Fruit fly (Drosophila melanogaster) whole organism, adult: ENCODE data around the gene Best4.

Experiments used
- CG11617 ChIP-seq: fragments of 200-800 bp; sonication (Bioruptor generic); optimal IDR thresholded peaks from 2 replicates; lab custom pipeline; 2017; ENCODE audit warnings: mild to moderate bottlenecking, missing biosample characterization, missing genetic modification reagents, missing genetic modification characterization
- CG12768 ChIP-seq: fragments of 200-800 bp; sonication (Bioruptor generic); optimal IDR thresholded peaks from 2 replicates; lab custom pipeline; 2017; ENCODE audit warnings: missing biosample characterization, missing genetic modification characterization, mild to moderate bottlenecking, moderate library complexity, missing genetic modification reagents
- CG14711 ChIP-seq: fragments of 200-800 bp; sonication (Bioruptor generic); optimal IDR thresholded peaks from 2 replicates; lab custom pipeline; 2018; ENCODE audit warnings: missing biosample characterization, mild to moderate bottlenecking, missing genetic modification characterization, moderate library complexity
- CG1620 ChIP-seq: fragments of 200-800 bp; sonication (Bioruptor generic); optimal IDR thresholded peaks from 2 replicates; lab custom pipeline; 2016; ENCODE audit warnings: missing biosample characterization, missing genetic modification characterization
- CG33017 ChIP-seq: fragments of 200-800 bp; sonication (Bioruptor generic); optimal IDR thresholded peaks from 2 replicates; lab custom pipeline; 2018; ENCODE audit warnings: missing biosample characterization, mild to moderate bottlenecking, missing genetic modification characterization, moderate library complexity
- CG5204 ChIP-seq: fragments of 200-800 bp; sonication (Bioruptor generic); optimal IDR thresholded peaks from 2 replicates; lab custom pipeline; 2016; ENCODE audit warnings: missing biosample characterization, missing genetic modification characterization
- CG7045 ChIP-seq: fragments of 200-800 bp; sonication (Bioruptor generic); optimal IDR thresholded peaks from 2 replicates; lab custom pipeline; 2017; ENCODE audit warnings: missing biosample characterization, mild to moderate bottlenecking, missing genetic modification characterization
- CG7101 ChIP-seq: fragments of 200-800 bp; sonication (Bioruptor generic); optimal IDR thresholded peaks from 2 replicates; lab custom pipeline; 2018; ENCODE audit warnings: missing biosample characterization, mild to moderate bottlenecking, missing genetic modification characterization, moderate library complexity
- Clk ChIP-seq: fragments of 200-800 bp; sonication (Bioruptor generic); optimal IDR thresholded peaks from 2 replicates; lab custom pipeline; 2017; ENCODE audit warnings: missing biosample characterization, missing genetic modification characterization
- Crg-1 ChIP-seq: fragments of 200-800 bp; sonication (Bioruptor generic); optimal IDR thresholded peaks from 2 replicates; lab custom pipeline; 2016; ENCODE audit warnings: missing biosample characterization, missing genetic modification characterization
- Hr96 ChIP-seq: fragments of 200-800 bp; sonication (Bioruptor generic); optimal IDR thresholded peaks from 2 replicates; lab custom pipeline; 2016; ENCODE audit warnings: missing biosample characterization, missing genetic modification characterization
- Mnt ChIP-seq: fragments of 200-800 bp; sonication (Bioruptor generic); optimal IDR thresholded peaks from 2 replicates; lab custom pipeline; 2016; ENCODE audit warnings: missing biosample characterization, mild to moderate bottlenecking, missing genetic modification characterization
- bab1 ChIP-seq: fragments of 200-800 bp; sonication (Bioruptor generic); optimal IDR thresholded peaks from 3 replicates; lab custom pipeline; 2019; ENCODE audit warnings: missing biosample characterization, mild to moderate bottlenecking, missing genetic modification characterization, moderate library complexity
- cic ChIP-seq: fragments of 200-800 bp; sonication (Bioruptor generic); optimal IDR thresholded peaks from 2 replicates; lab custom pipeline; 2017; ENCODE audit warnings: missing biosample characterization, mild to moderate bottlenecking, missing genetic modification characterization, moderate library complexity
- cnc ChIP-seq, 2 experiments: fragments of >200 bp; optimal IDR thresholded peaks; 2 replicates each; lab custom pipeline; 2017
- kay ChIP-seq: fragments of 200-800 bp; sonication (Bioruptor generic); peaks from one replicate; lab custom pipeline; 2016; ENCODE audit warnings: missing biosample characterization, missing genetic modification characterization, borderline replicate concordance
- ovo ChIP-seq: fragments of 200-800 bp; sonication (Bioruptor generic); optimal IDR thresholded peaks from 2 replicates; lab custom pipeline; 2016; ENCODE audit warnings: missing biosample characterization, missing genetic modification characterization
- pad ChIP-seq: fragments of 200-800 bp; sonication (Bioruptor generic); optimal IDR thresholded peaks from 3 replicates; lab custom pipeline; 2017; ENCODE audit warnings: missing biosample characterization, missing genetic modification characterization, mild to moderate bottlenecking, moderate library complexity, missing genetic modification reagents
- tj ChIP-seq: fragments of 200-800 bp; sonication (Bioruptor generic); optimal IDR thresholded peaks from 3 replicates; lab custom pipeline; 2017; ENCODE audit warnings: missing biosample characterization, mild to moderate bottlenecking, missing genetic modification characterization, moderate library complexity
- toe ChIP-seq: fragments of 200-800 bp; sonication (Bioruptor generic); optimal IDR thresholded peaks from 2 replicates; lab custom pipeline; 2016; ENCODE audit warnings: missing biosample characterization, missing genetic modification characterization

The Best4 gene

dm6 chr3L:15257154-15257553 is 41.6 kb upstream of the Best4 start:
- TF ChIP-seq kay (no peak), cnc (optimal IDR thresholded peaks at IDR 0.05; lab: Kevin White, UChicago) (no peak), CG7045 (GFP tag; lab: Kevin White, UChicago) (no peak), pad (no peak), CG5204 (GFP tag; lab: Kevin White, UChicago) (no peak), CG14711 (tag; lab: Kevin White, UChicago) (no peak), cic (GFP tag; lab: Kevin White, UChicago) (no peak), CG11617 (no peak), Crg-1 (GFP tag; lab: Kevin White, UChicago) (no peak), CG33017 (tag; lab: Kevin White, UChicago) (no peak), toe (no peak), CG12768 (GFP tag; lab: Kevin White, UChicago) (no peak), Mnt (GFP tag; lab: Kevin White, UChicago) (no peak), tj (GFP tag; lab: Kevin White, UChicago) (no peak), Hr96 (GFP tag; lab: Kevin White, UChicago) (no peak)

- TF ChIP-seq CG7101 (tag; lab: Kevin White, UChicago) (no peak), Crg-1 (GFP tag; lab: Kevin White, UChicago) (no peak), CG11617 (no peak), bab1 (GFP tag; lab: Kevin White, UChicago) (no peak), toe (no peak), kay (no peak), pad (no peak), CG1620 (GFP tag; lab: Kevin White, UChicago) (no peak), cic (GFP tag; lab: Kevin White, UChicago) (no peak), ovo (GFP tag; lab: Kevin White, UChicago) (no peak), Clk (GFP tag; lab: Kevin White, UChicago) (no peak), cnc (optimal IDR thresholded peaks at IDR 0.05; lab: Kevin White, UChicago) (no peak), CG7045 (GFP tag; lab: Kevin White, UChicago) (no peak)
These were observed 40.4 kb upstream of the Best4 start for dm6 chr3L:15258357-15258756.

dm6 chr3L:15260593-15260992 is 38.2 kb upstream of the Best4 start:
- no peak for TF ChIP-seq CG12768 (GFP tag; lab: Kevin White, UChicago)
- TF ChIP-seq CG7101 (tag; lab: Kevin White, UChicago) = no peak
- TF ChIP-seq Hr96 (GFP tag; lab: Kevin White, UChicago) = no peak
- TF ChIP-seq ovo (GFP tag; lab: Kevin White, UChicago) = no peak
- TF ChIP-seq tj (GFP tag; lab: Kevin White, UChicago) = no peak
- no peak for TF ChIP-seq CG33017 (tag; lab: Kevin White, UChicago)
- no peak for TF ChIP-seq Mnt (GFP tag; lab: Kevin White, UChicago)
- no peak for TF ChIP-seq CG11617
- no peak for TF ChIP-seq kay
- TF ChIP-seq CG5204 (GFP tag; lab: Kevin White, UChicago) = no peak
- TF ChIP-seq pad = no peak
- no peak for TF ChIP-seq toe
- TF ChIP-seq cic (GFP tag; lab: Kevin White, UChicago) = no peak
- no peak for TF ChIP-seq Clk (GFP tag; lab: Kevin White, UChicago)
- TF ChIP-seq Crg-1 (GFP tag; lab: Kevin White, UChicago) = no peak
- TF ChIP-seq CG1620 (GFP tag; lab: Kevin White, UChicago) = no peak
- no peak for TF ChIP-seq bab1 (GFP tag; lab: Kevin White, UChicago)

dm6 chr3L:15261067-15261506 is 37.7 kb upstream of the Best4 start:
- TF ChIP-seq CG14711 (tag; lab: Kevin White, UChicago) (no peak), bab1 (GFP tag; lab: Kevin White, UChicago) (no peak), kay (no peak), Mnt (GFP tag; lab: Kevin White, UChicago) (no peak), CG7045 (GFP tag; lab: Kevin White, UChicago) (no peak), ovo (GFP tag; lab: Kevin White, UChicago) (no peak), CG5204 (GFP tag; lab: Kevin White, UChicago) (no peak), CG1620 (GFP tag; lab: Kevin White, UChicago) (no peak), toe (no peak), pad (no peak), CG33017 (tag; lab: Kevin White, UChicago) (no peak), CG12768 (GFP tag; lab: Kevin White, UChicago) (no peak), cic (GFP tag; lab: Kevin White, UChicago) (no peak), CG7101 (tag; lab: Kevin White, UChicago) (no peak), Clk (GFP tag; lab: Kevin White, UChicago) (no peak), cnc (optimal IDR thresholded peaks at IDR 0.05; lab: Kevin White, UChicago) (no peak), Crg-1 (GFP tag; lab: Kevin White, UChicago) (no peak)

dm6 chr3L:15262050-15262449 is 36.7 kb upstream of the Best4 start:
- TF ChIP-seq pad = no peak
- no peak for TF ChIP-seq Clk (GFP tag; lab: Kevin White, UChicago)
- no peak for TF ChIP-seq Mnt (GFP tag; lab: Kevin White, UChicago)
- no peak for TF ChIP-seq CG14711 (tag; lab: Kevin White, UChicago)
- TF ChIP-seq CG5204 (GFP tag; lab: Kevin White, UChicago) = no peak
- TF ChIP-seq cnc (optimal IDR thresholded peaks at IDR 0.05; lab: Kevin White, UChicago) = no peak
- no peak for TF ChIP-seq CG11617

- no peak for TF ChIP-seq pad
- TF ChIP-seq tj (GFP tag; lab: Kevin White, UChicago) = no peak
- TF ChIP-seq Mnt (GFP tag; lab: Kevin White, UChicago) = no peak
- TF ChIP-seq Hr96 (GFP tag; lab: Kevin White, UChicago) = no peak
- no peak for TF ChIP-seq CG1620 (GFP tag; lab: Kevin White, UChicago)
- no peak for TF ChIP-seq cic (GFP tag; lab: Kevin White, UChicago)
- no peak for TF ChIP-seq CG33017 (tag; lab: Kevin White, UChicago)
- TF ChIP-seq CG7045 (GFP tag; lab: Kevin White, UChicago) = no peak
- no peak for TF ChIP-seq kay
- no peak for TF ChIP-seq cnc (optimal IDR thresholded peaks at IDR 0.05; lab: Kevin White, UChicago)
- TF ChIP-seq CG14711 (tag; lab: Kevin White, UChicago) = no peak
- TF ChIP-seq Crg-1 (GFP tag; lab: Kevin White, UChicago) = no peak
- TF ChIP-seq ovo (GFP tag; lab: Kevin White, UChicago) = no peak
These were observed 34.3 kb upstream of the Best4 start for dm6 chr3L:15264247-15265028.
